Worm (Caenorhabditis elegans): Measurements from ENCODE around the gene W07B8.4.

The W07B8.4 gene

ce11 chrV:1156431-1156830, 24.7 kb upstream of the W07B8.4 start:
- TF ChIP-seq klf-2 (GFP tag; conservative IDR thresholded peaks at IDR 0.05), result no peak
- no peak for TF ChIP-seq ztf-29 (GFP tag; IDR thresholded peaks at IDR 0.05)
- TF ChIP-seq ztf-23 (GFP tag; IDR thresholded peaks at IDR 0.05), result no peak
- TF ChIP-seq flt-1 (GFP tag; IDR thresholded peaks at IDR 0.05), result no peak
- TF ChIP-seq ref-1 (GFP tag; conservative IDR thresholded peaks at IDR 0.05), result no peak
- no peak for TF ChIP-seq cog-1 (tag; optimal IDR thresholded peaks at IDR 0.05)
- TF ChIP-seq med-1 (GFP tag; optimal IDR thresholded peaks at IDR 0.05; ENCODE audit: insufficient read depth), result no peak
- no peak for TF ChIP-seq T22C8.4 (GFP tag; IDR thresholded peaks at IDR 0.05)
- TF ChIP-seq tab-1 (GFP tag; IDR thresholded peaks at IDR 0.05), result no peak

DNA sequence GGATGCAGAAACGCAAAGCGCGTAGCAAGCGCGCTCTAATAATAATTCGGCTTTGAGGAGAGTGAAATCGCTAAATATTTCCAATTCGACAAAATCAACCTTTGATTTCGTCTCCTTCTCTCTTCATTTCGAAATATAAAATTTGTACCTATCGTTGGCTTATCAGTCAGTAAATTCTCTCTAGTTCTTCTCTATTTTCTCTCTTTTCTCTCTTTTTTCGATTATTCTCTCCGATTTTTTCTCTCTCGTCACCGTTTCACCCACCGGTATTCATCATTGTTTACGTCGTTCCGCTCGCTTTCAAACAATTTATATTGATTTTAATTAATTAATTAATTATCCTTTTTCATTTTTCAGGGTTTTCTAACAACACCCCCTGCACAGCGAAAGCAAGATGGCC, 24.2 kb upstream of the W07B8.4 start, which contains the start of gene cmd-1:
Gene cmd-1, plus strand, starts transcription at position 358 of the 400 bp plus-strand sequence.
- TF ChIP-seq cog-1 (tag; optimal IDR thresholded peaks at IDR 0.05) (no peak), ref-1 (GFP tag; conservative IDR thresholded peaks at IDR 0.05) (no peak), T22C8.4 (GFP tag; IDR thresholded peaks at IDR 0.05) (no peak), tab-1 (GFP tag; IDR thresholded peaks at IDR 0.05) (no peak), klf-2 (GFP tag; conservative IDR thresholded peaks at IDR 0.05) (no peak), ztf-23 (GFP tag; IDR thresholded peaks at IDR 0.05) (no peak), ztf-29 (GFP tag; IDR thresholded peaks at IDR 0.05) (no peak), med-1 (GFP tag; optimal IDR thresholded peaks at IDR 0.05; ENCODE audit: insufficient read depth) (no peak), flt-1 (GFP tag; IDR thresholded peaks at IDR 0.05) (no peak)

- no peak for TF ChIP-seq ztf-29 (GFP tag; IDR thresholded peaks at IDR 0.05)
- TF ChIP-seq ztf-23 (GFP tag; IDR thresholded peaks at IDR 0.05), result no peak
- no peak for TF ChIP-seq ref-1 (GFP tag; conservative IDR thresholded peaks at IDR 0.05)
- no peak for TF ChIP-seq cog-1 (tag; optimal IDR thresholded peaks at IDR 0.05)
- no peak for TF ChIP-seq med-1 (GFP tag; optimal IDR thresholded peaks at IDR 0.05; ENCODE audit: insufficient read depth)
- no peak for TF ChIP-seq tab-1 (GFP tag; IDR thresholded peaks at IDR 0.05)
- TF ChIP-seq flt-1 (GFP tag; IDR thresholded peaks at IDR 0.05), result no peak
- TF ChIP-seq klf-2 (GFP tag; conservative IDR thresholded peaks at IDR 0.05), result no peak
- TF ChIP-seq T22C8.4 (GFP tag; IDR thresholded peaks at IDR 0.05), result no peak
Observed at ce11 chrV:1154472-1155278, 22.9 kb upstream of the W07B8.4 start.

ce11 chrV:1153925-1154324, 22.2 kb upstream of the W07B8.4 start:
- TF ChIP-seq med-1 (GFP tag; optimal IDR thresholded peaks at IDR 0.05; ENCODE audit: insufficient read depth) (no peak), flt-1 (GFP tag; IDR thresholded peaks at IDR 0.05) (0 out of 2 replicates have a peak, but pooled peaks have one; percentile 26), tab-1 (GFP tag; IDR thresholded peaks at IDR 0.05) (no peak), ztf-29 (GFP tag; IDR thresholded peaks at IDR 0.05) (no peak), ztf-23 (GFP tag; IDR thresholded peaks at IDR 0.05) (peak; percentile 55; the same call in 1 of the 2 replicates), ref-1 (GFP tag; conservative IDR thresholded peaks at IDR 0.05) (no peak)

DNA sequence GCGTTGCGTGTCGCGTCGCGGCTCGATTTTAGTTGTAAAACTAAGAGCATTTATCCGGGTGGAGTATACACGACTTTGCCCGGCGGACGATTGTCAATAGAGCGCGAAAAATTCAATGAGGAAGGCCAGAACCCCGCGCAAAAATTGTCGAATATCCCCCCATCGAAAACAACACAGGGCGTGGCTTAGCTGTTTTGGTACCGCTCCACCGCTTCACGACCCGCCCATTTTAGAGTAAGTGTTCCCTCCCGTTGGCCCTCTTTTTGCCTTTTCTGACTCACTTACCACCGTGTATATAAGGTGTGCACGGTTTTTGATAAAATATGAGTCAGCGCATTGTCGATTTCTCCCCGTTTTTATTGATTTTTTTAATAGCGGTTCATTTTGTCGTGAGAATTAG, 21.7 kb upstream of the W07B8.4 start:
- TF ChIP-seq ztf-29 (GFP tag; IDR thresholded peaks at IDR 0.05) (no peak), ref-1 (GFP tag; conservative IDR thresholded peaks at IDR 0.05) (no peak)

DNA sequence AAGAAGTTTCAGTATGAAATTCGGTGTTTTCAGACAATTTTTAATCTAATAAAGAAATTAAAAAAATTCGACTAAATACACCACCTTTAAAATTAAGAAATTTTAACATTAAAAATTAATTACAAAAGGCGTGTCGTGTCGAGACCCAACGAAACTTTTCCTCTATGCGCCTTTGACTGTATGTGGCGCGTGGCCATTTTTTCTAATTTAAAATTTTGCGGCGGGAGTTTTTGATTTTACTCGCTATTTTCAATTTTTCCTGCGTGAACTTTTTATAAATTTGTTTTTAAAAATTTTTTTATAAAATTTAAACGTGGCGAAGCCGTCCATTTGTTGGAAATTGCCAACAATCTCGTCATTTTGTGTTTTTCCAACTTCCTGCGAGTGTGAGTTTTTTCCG, 21.0 kb upstream of the W07B8.4 start:
- TF ChIP-seq ref-1 (GFP tag; conservative IDR thresholded peaks at IDR 0.05) (no peak), cog-1 (tag; optimal IDR thresholded peaks at IDR 0.05) (no peak), ztf-29 (GFP tag; IDR thresholded peaks at IDR 0.05) (no peak), med-1 (GFP tag; optimal IDR thresholded peaks at IDR 0.05; ENCODE audit: insufficient read depth) (no peak), T22C8.4 (GFP tag; IDR thresholded peaks at IDR 0.05) (no peak), klf-2 (GFP tag; conservative IDR thresholded peaks at IDR 0.05) (no peak), tab-1 (GFP tag; IDR thresholded peaks at IDR 0.05) (no peak), ztf-23 (GFP tag; IDR thresholded peaks at IDR 0.05) (no peak), flt-1 (GFP tag; IDR thresholded peaks at IDR 0.05) (no peak)

DNA sequence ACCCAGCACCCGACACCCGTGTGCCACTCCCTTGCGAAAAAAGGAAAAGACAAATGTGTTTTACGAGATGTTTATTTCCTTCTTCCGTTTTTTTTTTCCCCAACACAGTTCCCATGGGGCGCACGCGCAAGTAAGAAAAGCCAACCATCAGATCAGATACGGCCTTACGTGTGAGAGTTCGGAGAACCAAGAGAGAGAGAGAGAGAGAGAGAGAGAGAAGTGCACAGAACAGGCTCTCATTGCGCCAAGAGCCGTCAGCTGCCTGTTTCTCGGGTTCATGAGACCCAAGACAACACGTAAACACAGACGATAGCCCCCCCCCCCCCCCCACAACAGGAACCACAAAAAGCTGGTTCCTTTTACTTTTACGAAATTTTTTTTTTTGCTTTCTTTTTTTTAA, 20.1 kb upstream of the W07B8.4 start:
- TF ChIP-seq ztf-29 (GFP tag; IDR thresholded peaks at IDR 0.05) (no peak), ref-1 (GFP tag; conservative IDR thresholded peaks at IDR 0.05) (no peak), med-1 (GFP tag; optimal IDR thresholded peaks at IDR 0.05; ENCODE audit: insufficient read depth) (no peak), cog-1 (tag; optimal IDR thresholded peaks at IDR 0.05) (no peak), T22C8.4 (GFP tag; IDR thresholded peaks at IDR 0.05) (no peak), ztf-23 (GFP tag; IDR thresholded peaks at IDR 0.05) (no peak), flt-1 (GFP tag; IDR thresholded peaks at IDR 0.05) (no peak), tab-1 (GFP tag; IDR thresholded peaks at IDR 0.05) (no peak), klf-2 (GFP tag; conservative IDR thresholded peaks at IDR 0.05) (no peak)

DNA sequence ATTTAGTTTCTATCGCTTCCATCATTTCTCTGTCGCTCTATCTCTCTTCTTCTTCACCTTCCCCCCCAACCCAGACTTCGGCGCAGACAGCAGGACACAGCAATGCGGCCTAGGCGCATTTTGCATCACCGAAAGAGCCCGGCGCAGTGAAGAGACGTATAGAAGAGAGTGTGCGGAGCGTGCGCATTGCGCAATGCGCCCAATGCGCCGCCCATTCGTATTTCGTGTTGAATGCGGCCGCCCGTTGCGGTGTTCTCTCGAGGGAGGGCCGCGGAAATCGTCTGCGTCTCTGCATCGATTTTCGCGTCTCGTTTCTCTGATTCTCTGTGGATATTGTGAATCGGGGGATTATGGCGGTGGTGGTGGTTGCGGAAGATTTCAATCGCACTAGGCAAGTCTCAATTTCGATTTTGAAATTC, 19.6 kb upstream of the W07B8.4 start:
- peak; percentile 47; the same call in 1 of the 2 replicates for TF ChIP-seq ref-1 (GFP tag; conservative IDR thresholded peaks at IDR 0.05)
- peak; percentile 88 for TF ChIP-seq flt-1 (GFP tag; IDR thresholded peaks at IDR 0.05)
- no peak for TF ChIP-seq ztf-29 (GFP tag; IDR thresholded peaks at IDR 0.05)
- peak; percentile 88 for TF ChIP-seq T22C8.4 (GFP tag; IDR thresholded peaks at IDR 0.05)
- TF ChIP-seq klf-2 (GFP tag; conservative IDR thresholded peaks at IDR 0.05), result no peak
- no peak for TF ChIP-seq med-1 (GFP tag; optimal IDR thresholded peaks at IDR 0.05; ENCODE audit: insufficient read depth)
- TF ChIP-seq ztf-23 (GFP tag; IDR thresholded peaks at IDR 0.05), result peak; percentile 75; the same call in 1 of the 2 replicates
- 0 out of 2 replicates have a peak, but pooled peaks have one; percentile 14 for TF ChIP-seq tab-1 (GFP tag; IDR thresholded peaks at IDR 0.05)
- TF ChIP-seq cog-1 (tag; optimal IDR thresholded peaks at IDR 0.05), result peak; percentile 98

ce11 chrV:1149734-1150669, 18.3 kb upstream of the W07B8.4 start:
- TF ChIP-seq flt-1 (GFP tag; IDR thresholded peaks at IDR 0.05) (no peak), ref-1 (GFP tag; conservative IDR thresholded peaks at IDR 0.05) (no peak), ztf-29 (GFP tag; IDR thresholded peaks at IDR 0.05) (no peak), T22C8.4 (GFP tag; IDR thresholded peaks at IDR 0.05) (no peak), klf-2 (GFP tag; conservative IDR thresholded peaks at IDR 0.05) (no peak), tab-1 (GFP tag; IDR thresholded peaks at IDR 0.05) (no peak), ztf-23 (GFP tag; IDR thresholded peaks at IDR 0.05) (no peak), cog-1 (tag; optimal IDR thresholded peaks at IDR 0.05) (no peak)

Data from whole organism, midembryonic.